Worm (Caenorhabditis elegans): ENCODE measurements around the gene cox-6B.
A peak's percentile ranks its signal among the peaks of the same experiment; 100 is the strongest.

ce11 chrIII:2780793-2781192, 81.3 kb downstream of the cox-6B start, which contains the start of gene Y71H2AM.6:
- TF ChIP-seq nhr-12 (tag; optimal IDR thresholded peaks at IDR 0.05) (no peak), elt-3 (tag; optimal IDR thresholded peaks at IDR 0.05) (no peak), elt-1 (tag; optimal IDR thresholded peaks at IDR 0.05) (no peak), ztf-4 (tag; optimal IDR thresholded peaks at IDR 0.05) (no peak), nfya-1 (tag; optimal IDR thresholded peaks at IDR 0.05; ENCODE audit: insufficient read depth) (peak; percentile 69), skn-1 (tag; optimal IDR thresholded peaks at IDR 0.05) (no peak), unc-39 (tag; optimal IDR thresholded peaks at IDR 0.05) (no peak), pqm-1 (tag; optimal IDR thresholded peaks at IDR 0.05) (no peak), nhr-25 (tag; optimal IDR thresholded peaks at IDR 0.05) (no peak)
